Worm (Caenorhabditis elegans): ENCODE data around the gene ZK470.4.

ZK470.4 gene

DNA sequence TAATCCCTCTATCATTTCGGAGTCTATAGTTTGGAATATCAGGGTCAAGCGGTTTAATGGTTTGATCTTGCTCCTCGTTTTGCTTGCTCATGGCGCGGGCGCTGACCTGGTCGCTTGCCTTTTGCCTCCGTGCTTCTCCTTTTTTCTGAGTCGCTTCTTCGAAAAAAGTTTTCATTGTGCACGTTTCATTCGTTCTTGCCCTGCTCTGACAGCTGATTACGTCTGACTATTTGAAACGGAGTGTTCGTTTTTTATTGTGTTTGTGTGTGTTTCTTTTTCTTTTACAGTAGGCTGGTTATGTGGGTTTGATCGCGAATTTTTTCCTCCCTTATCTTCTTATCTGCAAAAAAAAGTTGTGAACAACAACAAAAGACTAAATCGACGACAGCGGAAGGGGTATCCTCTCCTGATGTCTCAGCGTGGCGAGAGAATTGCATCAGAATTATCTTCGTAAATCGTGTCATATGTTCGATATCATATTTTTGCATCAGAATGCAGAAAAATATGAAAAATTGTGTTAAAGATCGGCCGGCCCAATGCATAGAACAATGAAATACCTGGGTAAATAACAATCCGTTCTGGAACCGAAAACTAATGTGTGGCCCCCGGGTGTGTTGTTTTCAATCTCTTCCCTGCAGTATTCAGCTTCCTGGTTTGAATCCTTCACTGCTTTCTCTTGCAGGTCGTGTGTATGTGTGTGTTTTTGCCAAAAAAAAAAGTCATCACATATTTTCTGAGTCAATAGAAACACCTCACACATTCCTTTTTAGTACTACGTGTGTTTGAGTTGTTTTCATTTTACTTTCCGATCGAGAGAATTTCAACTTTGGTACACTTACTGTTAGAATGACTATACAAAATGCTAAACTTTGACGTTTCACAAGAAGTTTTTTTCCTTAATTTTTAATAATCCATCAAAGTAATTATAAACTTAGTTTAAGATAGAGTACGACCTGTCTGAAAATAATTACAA is at the start of gene ZK470.4:
TSS of gene ZK470.4 (minus strand) at position 175 of the 973 bp plus-strand sequence.
- TF ChIP-seq gei-8 (GFP tag; optimal IDR thresholded peaks at IDR 0.05), result no peak
- TF ChIP-seq hlh-30 (tag; optimal IDR thresholded peaks at IDR 0.05; ENCODE audit: insufficient read depth), result peak; percentile 36
- peak; percentile 99 for TF ChIP-seq aha-1 (tag)
- no peak for TF ChIP-seq F44E2.7 (GFP tag; IDR thresholded peaks at IDR 0.05)
- TF ChIP-seq unc-62 (GFP tag; optimal IDR thresholded peaks at IDR 0.05 in 1 of 2), result peak in 1 of 2 experiments; percentile 86
- no peak for TF ChIP-seq unc-62 (tag; optimal IDR thresholded peaks at IDR 0.05)
- peak in 1 of 2 experiments; percentile 60 for TF ChIP-seq mdl-1 (tag; optimal IDR thresholded peaks at IDR 0.05)
- TF ChIP-seq daf-16 (GFP tag; optimal IDR thresholded peaks at IDR 0.05), result no peak
- TF ChIP-seq daf-16 (tag; optimal IDR thresholded peaks at IDR 0.05), result peak; percentile 29
- TF ChIP-seq nhr-237 (tag; optimal IDR thresholded peaks at IDR 0.05), result no peak
- peak; percentile 40; the same call in 1 of the 2 replicates for TF ChIP-seq pha-4 (GFP tag; IDR thresholded peaks at IDR 0.05)
- TF ChIP-seq pha-4 (tag; optimal IDR thresholded peaks at IDR 0.05), result no peak
- TF ChIP-seq daf-8 (GFP tag; IDR thresholded peaks at IDR 0.05), result no peak
- TF ChIP-seq nhr-28 (tag; optimal IDR thresholded peaks at IDR 0.05), result peak; percentile 63
- TF ChIP-seq T26A8.4 (GFP tag; IDR thresholded peaks at IDR 0.05), result 0 out of 2 replicates have a peak, but pooled peaks have one; percentile 29
- peak; percentile 55; the same call in 1 of the 2 replicates for TF ChIP-seq snpc-1.2 (GFP tag; IDR thresholded peaks at IDR 0.05)
- TF ChIP-seq ztf-7 (tag; optimal IDR thresholded peaks at IDR 0.05), result no peak
- TF ChIP-seq hif-1 (tag; optimal IDR thresholded peaks at IDR 0.05), result peak in 1 of 2 experiments; percentile 97
- TF ChIP-seq dmd-6 (GFP tag; IDR thresholded peaks at IDR 0.05), result peak; percentile 35; the same call in 1 of the 2 replicates
- TF ChIP-seq set-16 (GFP tag; IDR thresholded peaks at IDR 0.05), result 0 out of 2 replicates have a peak, but pooled peaks have one; percentile 15
- TF ChIP-seq hlh-11 (tag; optimal IDR thresholded peaks at IDR 0.05), result peak; percentile 34
- TF ChIP-seq lsy-2 (tag; optimal IDR thresholded peaks at IDR 0.05), result peak in 1 of 2 experiments; percentile 32

DNA sequence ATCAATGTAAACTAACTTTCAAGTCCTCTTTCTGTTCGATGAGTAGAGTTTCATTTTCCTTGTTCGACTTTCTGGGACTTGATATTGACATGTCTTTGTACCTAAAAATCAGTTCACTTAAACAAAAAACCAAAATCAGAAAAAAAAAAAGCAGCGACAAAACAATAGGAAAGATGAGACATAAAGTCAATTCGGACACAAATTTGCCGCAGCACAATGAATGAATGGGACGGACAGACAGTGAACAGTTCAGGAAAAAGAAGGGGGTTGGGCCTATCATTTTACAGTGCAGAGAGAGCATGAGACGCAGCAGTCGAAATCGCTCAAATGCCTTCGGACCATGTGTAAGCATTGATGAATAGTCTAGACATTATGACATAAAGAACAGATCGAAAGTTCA is 47.1 kb upstream of the ZK470.4 start, which contains the start of gene mrp-6:
TSS of gene mrp-6 (minus strand) at position 101 of the 400 bp plus-strand sequence.
- no peak for TF ChIP-seq dmd-9 (GFP tag; IDR thresholded peaks at IDR 0.05)

DNA sequence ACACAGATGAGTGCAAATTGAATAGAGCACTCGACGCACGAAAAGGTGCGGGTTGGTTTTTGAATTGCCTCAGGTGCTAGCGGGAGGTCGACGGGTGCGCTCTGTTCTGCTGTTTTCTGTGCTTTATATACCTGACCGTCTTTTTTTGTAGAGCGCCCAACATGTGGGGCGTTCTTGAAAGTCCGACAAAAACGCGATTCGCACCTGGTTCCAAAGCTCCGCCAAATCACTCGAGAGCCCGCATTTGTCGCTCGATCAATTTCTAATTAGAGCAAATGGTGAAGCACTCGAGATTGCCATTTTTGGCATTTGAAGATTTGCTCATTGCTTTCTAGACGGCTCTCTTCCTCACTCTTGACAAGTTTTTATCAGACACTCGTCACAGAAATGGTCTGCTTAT is 37.8 kb upstream of the ZK470.4 start, which contains the start of gene ZK470.6:
TSS of gene ZK470.6 (minus strand) at position 101 of the 400 bp plus-strand sequence.
- TF ChIP-seq Y48G9A.11 (GFP tag; IDR thresholded peaks at IDR 0.05) (no peak), nhr-28 (tag; optimal IDR thresholded peaks at IDR 0.05) (no peak), nhr-237 (tag; optimal IDR thresholded peaks at IDR 0.05) (no peak), ZK546.5 (tag; optimal IDR thresholded peaks at IDR 0.05) (no peak), lin-1 (GFP tag; IDR thresholded peaks at IDR 0.05) (no peak)

DNA sequence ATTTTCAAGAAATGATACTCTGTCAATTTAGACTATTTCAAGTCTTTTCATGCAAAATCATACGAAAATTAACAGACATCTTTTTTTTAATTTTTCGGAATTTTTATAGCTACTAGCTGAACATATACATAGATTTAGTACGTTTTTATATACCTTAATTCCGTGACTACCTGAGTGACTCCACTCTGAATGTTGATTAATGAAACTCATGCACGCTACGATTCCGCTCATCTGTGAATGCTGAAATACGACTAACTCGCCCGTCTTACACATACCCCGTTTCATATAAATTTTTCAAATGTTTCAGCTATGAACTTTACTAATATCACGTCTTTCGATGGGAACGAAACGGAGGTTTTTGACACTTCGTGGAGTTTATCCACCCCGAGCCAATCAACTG is 27.6 kb upstream of the ZK470.4 start, which contains the start of gene ZK470.14:
TSS of gene ZK470.14 (plus strand) at position 301 of the 400 bp plus-strand sequence.
- no peak for TF ChIP-seq nhr-41 (GFP tag; IDR thresholded peaks at IDR 0.05)
- no peak for TF ChIP-seq lin-39 (tag; optimal IDR thresholded peaks at IDR 0.05)
- peak; percentile 59 for TF ChIP-seq aha-1 (tag)
- no peak for TF ChIP-seq arid-1 (GFP tag; conservative IDR thresholded peaks at IDR 0.05)
- no peak for TF ChIP-seq rbr-2 (tag; optimal IDR thresholded peaks at IDR 0.05)

DNA sequence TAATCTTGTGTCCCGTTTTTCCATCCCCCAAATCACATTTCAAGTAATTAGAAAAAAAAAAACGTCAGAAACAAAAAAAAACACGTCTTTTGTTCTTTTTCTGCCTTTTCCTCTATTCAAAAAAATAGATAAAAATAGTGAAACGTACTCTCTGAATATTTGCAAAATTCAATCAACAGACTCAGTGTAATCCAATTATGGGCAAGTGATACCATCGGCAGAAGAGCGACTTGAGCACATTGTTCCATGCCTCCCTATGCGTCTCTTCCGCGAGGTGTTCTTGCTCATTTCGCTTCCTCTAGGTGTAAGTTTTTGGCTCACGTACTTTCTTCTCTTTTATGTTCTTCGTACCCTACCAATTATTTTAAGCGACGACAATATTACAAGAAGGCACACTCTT is 23.8 kb upstream of the ZK470.4 start, which contains the start of gene ZK470.1:
TSS of gene ZK470.1 (plus strand) at position 301 of the 400 bp plus-strand sequence.
- TF ChIP-seq ZK546.5 (tag; optimal IDR thresholded peaks at IDR 0.05) (no peak), ZK337.2 (GFP tag; IDR thresholded peaks at IDR 0.05) (no peak), D1046.2 (GFP tag; IDR thresholded peaks at IDR 0.05) (no peak), ceh-82 (tag; optimal IDR thresholded peaks at IDR 0.05) (no peak), saeg-2 (GFP tag; IDR thresholded peaks at IDR 0.05) (no peak), nhr-25 (tag; optimal IDR thresholded peaks at IDR 0.05; ENCODE audit: borderline replicate concordance, insufficient read depth) (no peak), aha-1 (tag) (no peak), sdz-12 (GFP tag; optimal IDR thresholded peaks at IDR 0.05) (no peak)
